Fruit fly (Drosophila melanogaster) whole organism, wandering third instar larva: ENCODE measurements around the gene CG11403.

Source experiments
- Abd-B ChIP-seq: fragments of >200 bp; optimal IDR thresholded peaks from 2 replicates; lab custom pipeline; 2017; ENCODE audit warnings: missing biosample characterization, missing genetic modification characterization
- Dfd ChIP-seq: fragments of >200 bp; optimal IDR thresholded peaks from 2 replicates; lab custom pipeline; 2017; ENCODE audit warnings: missing biosample characterization, missing genetic modification characterization
- GATAd ChIP-seq: sonication (Bioruptor generic); optimal IDR thresholded peaks from 2 replicates; lab custom pipeline; 2016; ENCODE audit warnings: missing biosample characterization, missing genetic modification characterization
- Hnf4 ChIP-seq: fragments of 200-800 bp; sonication (Bioruptor generic); optimal IDR thresholded peaks from 2 replicates; lab custom pipeline; 2016; ENCODE audit warnings: missing biosample characterization, mild to moderate bottlenecking, missing genetic modification characterization
- Hr83 ChIP-seq: fragments of 200-300 bp; sonication (Bioruptor generic); optimal IDR thresholded peaks from 2 replicates; lab custom pipeline; 2016; ENCODE audit warnings: missing biosample characterization, mild to moderate bottlenecking, missing genetic modification characterization, moderate library complexity; ENCODE audit not compliant: poor library complexity, severe bottlenecking
- Mio ChIP-seq: sonication (Bioruptor generic); optimal IDR thresholded peaks from 2 replicates; lab custom pipeline; 2016; ENCODE audit warnings: missing biosample characterization, missing genetic modification characterization
- Vsx2 ChIP-seq: fragments of 200-300, 225-300 bp; sonication (Bioruptor generic); optimal IDR thresholded peaks from 2 replicates; lab custom pipeline; 2018; ENCODE audit warnings: missing biosample characterization, missing genetic modification characterization; ENCODE audit not compliant: partially characterized antibody
- br ChIP-seq: fragments of 200-800 bp; sonication (Bioruptor generic); optimal IDR thresholded peaks from 2 replicates; lab custom pipeline; 2016; ENCODE audit warnings: missing biosample characterization, missing genetic modification characterization
- dmrt93B ChIP-seq: fragments of 200-800 bp; sonication (Bioruptor generic); optimal IDR thresholded peaks from 2 replicates; lab custom pipeline; 2018; ENCODE audit warnings: missing biosample characterization, mild to moderate bottlenecking, missing genetic modification characterization
- ey ChIP-seq: fragments of 200-800 bp; sonication (Bioruptor generic); optimal IDR thresholded peaks from 2 replicates; lab custom pipeline; 2016; ENCODE audit warnings: missing biosample characterization, missing genetic modification characterization
- foxo ChIP-seq, 2 experiments: fragments of 200-800 bp; sonication (Bioruptor generic); optimal IDR thresholded peaks; 2 replicates in 1 of 2; 3 replicates in 1 of 2; lab custom pipeline; 2016 to 2017; ENCODE audit warnings: missing biosample characterization in 2 of 2, missing genetic modification characterization in 2 of 2
- lola ChIP-seq: fragments of >200 bp; optimal IDR thresholded peaks from 2 replicates; lab custom pipeline; 2017; ENCODE audit warnings: missing biosample characterization, missing genetic modification characterization
- pan ChIP-seq: fragments of >200 bp; optimal IDR thresholded peaks from 2 replicates; lab custom pipeline; 2017
- woc ChIP-seq: sonication (Bioruptor generic); optimal IDR thresholded peaks from 2 replicates; lab custom pipeline; 2016; ENCODE audit warnings: missing biosample characterization, mild to moderate bottlenecking, missing genetic modification characterization

DNA sequence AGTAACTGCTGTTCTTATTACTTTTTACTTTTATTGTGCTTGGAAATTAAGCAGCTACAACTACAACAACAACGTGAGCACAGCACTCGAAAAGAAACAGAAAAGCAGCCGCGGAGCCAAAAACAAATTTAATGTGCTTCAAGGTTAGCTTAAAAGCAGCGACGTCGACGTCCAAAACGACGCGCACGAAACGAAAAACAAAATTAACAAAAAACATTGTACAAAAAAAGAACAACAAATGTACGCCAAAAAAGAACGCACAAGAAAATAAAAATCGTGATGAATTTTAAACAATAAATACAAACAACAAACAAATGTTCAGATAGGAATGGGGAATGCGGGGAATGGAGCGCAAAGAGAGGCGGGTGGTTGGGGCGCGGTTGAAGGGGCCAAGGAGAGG is 31.4 kb upstream of the CG11403 start:
- no peak for TF ChIP-seq lola (GFP tag; lab: Kevin White, UChicago)
- TF ChIP-seq Dfd (GFP tag; lab: Kevin White, UChicago) = no peak
- TF ChIP-seq woc (GFP tag; lab: Kevin White, UChicago) = no peak
- TF ChIP-seq br (GFP tag; lab: Kevin White, UChicago) = no peak
- no peak for TF ChIP-seq dmrt93B
- no peak for TF ChIP-seq Vsx2
- TF ChIP-seq Hr83 = no peak
- no peak for TF ChIP-seq GATAd (GFP tag; lab: Kevin White, UChicago)
- TF ChIP-seq pan (lab: Kevin White, UChicago) = no peak
- no peak for TF ChIP-seq Hnf4
- TF ChIP-seq ey (GFP tag; lab: Kevin White, UChicago) = no peak
- TF ChIP-seq Abd-B (GFP tag; lab: Kevin White, UChicago) = no peak
- TF ChIP-seq Mio = no peak
- TF ChIP-seq foxo (GFP tag; optimal IDR thresholded peaks at IDR 0.05; lab: Kevin White, UChicago) = peak in 1 of 2 experiments; percentile 58
